Fruit fly (Drosophila melanogaster): ENCODE data around the gene Wdr82.

The Wdr82 gene

dm6 chr2L:8403286-8404270 lies 29.3 kb downstream of the Wdr82 start, which contains the start of gene emb (continued):
- no peak for TF ChIP-seq CG31365 (tag; optimal IDR thresholded peaks at IDR 0.05)
- TF ChIP-seq lbe (GFP tag; optimal IDR thresholded peaks at IDR 0.05), result peak; percentile 7

- TF ChIP-seq CG2120 (GFP tag; optimal IDR thresholded peaks at IDR 0.05) (no peak), CG14860 (GFP tag; IDR thresholded peaks at IDR 0.05; ENCODE audit: partially characterized antibody) (no peak), CG12071 (GFP tag; optimal IDR thresholded peaks at IDR 0.05) (no peak), CG42726 (GFP tag; IDR thresholded peaks at IDR 0.05; ENCODE audit: partially characterized antibody) (no peak), D19A (tag; optimal IDR thresholded peaks at IDR 0.05) (peak; percentile 86), row (GFP tag; IDR thresholded peaks at IDR 0.05) (0 out of 3 replicates have a peak, but pooled peaks have one; percentile 10), ase (GFP tag; IDR thresholded peaks at IDR 0.05) (no peak), H15 (GFP tag; IDR thresholded peaks at IDR 0.05) (no peak), cad (GFP tag; optimal IDR thresholded peaks at IDR 0.05) (no peak), Gsc (GFP tag; IDR thresholded peaks at IDR 0.05) (no peak), onecut (GFP tag; IDR thresholded peaks at IDR 0.05) (no peak), ham (GFP tag; IDR thresholded peaks at IDR 0.05) (no peak), CG17802 (tag; optimal IDR thresholded peaks at IDR 0.05) (peak; percentile 38), br (optimal IDR thresholded peaks at IDR 0.05) (no peak), slou (GFP tag; optimal IDR thresholded peaks at IDR 0.05) (no peak), nom (GFP tag; optimal IDR thresholded peaks at IDR 0.05) (peak; percentile 43), CG1529 (GFP tag; optimal IDR thresholded peaks at IDR 0.05) (no peak), slbo (GFP tag; IDR thresholded peaks at IDR 0.05) (no peak), Ptx1 (GFP tag; IDR thresholded peaks at IDR 0.05) (no peak), ato (GFP tag; IDR thresholded peaks at IDR 0.05; ENCODE audit: partially characterized antibody) (peak; percentile 46; the same call in 1 of the 2 replicates), lmd (GFP tag; IDR thresholded peaks at IDR 0.05) (no peak), cas (GFP tag; IDR thresholded peaks at IDR 0.05) (0 out of 2 replicates have a peak, but pooled peaks have one; percentile 17), Taf1 (GFP tag; IDR thresholded peaks at IDR 0.05) (no peak), CG7987 (GFP tag; optimal IDR thresholded peaks at IDR 0.05) (no peak), zfh2 (GFP tag; optimal IDR thresholded peaks at IDR 0.05) (no peak), sr (GFP tag; IDR thresholded peaks at IDR 0.05) (no peak), Scr (GFP tag; IDR thresholded peaks at IDR 0.05; ENCODE audit: partially characterized antibody) (no peak), insv (GFP tag; optimal IDR thresholded peaks at IDR 0.05) (no peak), Myb (GFP tag; optimal IDR thresholded peaks at IDR 0.05) (no peak), fd3F (GFP tag; optimal IDR thresholded peaks at IDR 0.05) (no peak), run (tag; optimal IDR thresholded peaks at IDR 0.05) (no peak), Trl (optimal IDR thresholded peaks at IDR 0.05) (peak in 1 of 2 experiments; percentile 52), Trl (GFP tag; optimal IDR thresholded peaks at IDR 0.05) (no peak), CG16813 (GFP tag; IDR thresholded peaks at IDR 0.05; ENCODE audit: partially characterized antibody) (no peak), HLH4C (GFP tag; IDR thresholded peaks at IDR 0.05; ENCODE audit: partially characterized antibody) (no peak), CG17359 (tag; optimal IDR thresholded peaks at IDR 0.05) (no peak), dati (GFP tag; IDR thresholded peaks at IDR 0.05) (no peak), MTF-1 (GFP tag; optimal IDR thresholded peaks at IDR 0.05; ENCODE audit: borderline replicate concordance) (no peak), CG10959 (GFP tag; IDR thresholded peaks at IDR 0.05) (no peak), ems (GFP tag; optimal IDR thresholded peaks at IDR 0.05) (no peak), CG3281 (GFP tag; optimal IDR thresholded peaks at IDR 0.05) (no peak), ro (GFP tag; IDR thresholded peaks at IDR 0.05) (no peak), Sin3A (optimal IDR thresholded peaks at IDR 0.05) (no peak), HLHmδ (GFP tag; optimal IDR thresholded peaks at IDR 0.05) (peak; percentile 46), ttk (GFP tag; IDR thresholded peaks at IDR 0.05) (no peak), CG15514 (GFP tag; optimal IDR thresholded peaks at IDR 0.05) (no peak)
Measured at dm6 chr2L:8411530-8411929, 37.3 kb downstream of the Wdr82 start, which contains the start of gene Naglu. Naglu (minus strand) TSS chr2L:8411868.

All from whole organism, embryonic.